Fruit fly (Drosophila melanogaster) whole organism, embryonic: ENCODE measurements around the gene Sec24CD.

Experiments
- CG10147 ChIP-seq: fragments of 200-800 bp; sonication (Bioruptor generic); optimal IDR thresholded peaks from 2 replicates; lab custom pipeline; 2019; ENCODE audit warnings: missing biosample characterization, mild to moderate bottlenecking, missing genetic modification characterization, moderate library complexity
- CG11504 ChIP-seq: fragments of 200-800 bp; sonication (Bioruptor generic); optimal IDR thresholded peaks from 3 replicates; lab custom pipeline; 2019; ENCODE audit warnings: missing biosample characterization, mild to moderate bottlenecking, missing genetic modification characterization, moderate library complexity
- CG12299 ChIP-seq: fragments of 200-800 bp; sonication (Bioruptor generic); optimal IDR thresholded peaks from 2 replicates; lab custom pipeline; 2018; ENCODE audit warnings: missing biosample characterization, mild to moderate bottlenecking, missing genetic modification characterization
- CG1233 ChIP-seq: fragments of 200-800 bp; sonication (Bioruptor generic); optimal IDR thresholded peaks from 4 replicates; lab custom pipeline; 2018; ENCODE audit warnings: missing biosample characterization, mild to moderate bottlenecking, missing genetic modification characterization
- CG14710 ChIP-seq: fragments of 200-800 bp; sonication (Bioruptor generic); optimal IDR thresholded peaks from 3 replicates; lab custom pipeline; 2019; ENCODE audit warnings: missing biosample characterization, mild to moderate bottlenecking, missing genetic modification characterization, moderate library complexity
- CG15696 ChIP-seq: fragments of 200-800 bp; sonication (Bioruptor generic); optimal IDR thresholded peaks from 2 replicates; lab custom pipeline; 2019; ENCODE audit warnings: missing biosample characterization, mild to moderate bottlenecking, missing genetic modification characterization, moderate library complexity
- CG1602 ChIP-seq: fragments of 200-800 bp; sonication (Bioruptor generic); optimal IDR thresholded peaks from 3 replicates; lab custom pipeline; 2016; ENCODE audit warnings: missing biosample characterization, missing genetic modification characterization
- CG17385 ChIP-seq: fragments of 200-800 bp; sonication (Bioruptor generic); optimal IDR thresholded peaks from 3 replicates; lab custom pipeline; 2018; ENCODE audit warnings: missing biosample characterization, mild to moderate bottlenecking, missing genetic modification characterization
- CG17568 ChIP-seq: fragments of 200-800 bp; sonication (Bioruptor generic); optimal IDR thresholded peaks from 2 replicates; lab custom pipeline; 2018; ENCODE audit warnings: missing biosample characterization, mild to moderate bottlenecking, missing genetic modification characterization, moderate library complexity
- CG1792 ChIP-seq: fragments of 200-800 bp; sonication (Bioruptor generic); optimal IDR thresholded peaks from 2 replicates; lab custom pipeline; 2016; ENCODE audit warnings: missing biosample characterization, missing genetic modification characterization
- CG18764 ChIP-seq: fragments of 200-800 bp; sonication (Bioruptor generic); optimal IDR thresholded peaks from 3 replicates; lab custom pipeline; 2016; ENCODE audit warnings: missing biosample characterization, missing genetic modification characterization
- CG33213 ChIP-seq: fragments of 200-800 bp; sonication (Bioruptor generic); optimal IDR thresholded peaks from 3 replicates; lab custom pipeline; 2016; ENCODE audit warnings: missing biosample characterization, missing genetic modification characterization
- CG4328 ChIP-seq: fragments of 200-800 bp; sonication (Bioruptor generic); optimal IDR thresholded peaks from 3 replicates; lab custom pipeline; 2017; ENCODE audit warnings: missing biosample characterization, missing genetic modification reagents, missing genetic modification characterization
- CG4820 ChIP-seq: fragments of 200-800 bp; sonication (Bioruptor generic); optimal IDR thresholded peaks from 3 replicates; lab custom pipeline; 2016; ENCODE audit warnings: missing biosample characterization, missing genetic modification characterization
- CG6254 ChIP-seq: fragments of 200-800 bp; sonication (Bioruptor generic); optimal IDR thresholded peaks from 3 replicates; lab custom pipeline; 2017; ENCODE audit warnings: mild to moderate bottlenecking, missing biosample characterization, missing genetic modification reagents, missing genetic modification characterization
- CG6854 ChIP-seq: fragments of 200-800 bp; sonication (Bioruptor generic); optimal IDR thresholded peaks from 3 replicates; lab custom pipeline; 2017; ENCODE audit warnings: missing biosample characterization, mild to moderate bottlenecking, missing genetic modification characterization
- CG8359 ChIP-seq: fragments of 200-800 bp; sonication (Bioruptor generic); optimal IDR thresholded peaks from 2 replicates; lab custom pipeline; 2017; ENCODE audit warnings: missing biosample characterization, mild to moderate bottlenecking, missing genetic modification characterization, borderline replicate concordance
- CG8944 ChIP-seq: fragments of 200-800 bp; sonication (Bioruptor generic); optimal IDR thresholded peaks from 3 replicates; lab custom pipeline; 2016; ENCODE audit warnings: missing biosample characterization, missing genetic modification characterization
- CG9609 ChIP-seq: fragments of 200-800 bp; sonication (Bioruptor generic); optimal IDR thresholded peaks from 3 replicates; lab custom pipeline; 2016; ENCODE audit warnings: missing biosample characterization, missing genetic modification characterization
- CG9876 ChIP-seq: fragments of 200-800 bp; sonication (Bioruptor generic); optimal IDR thresholded peaks from 2 replicates; lab custom pipeline; 2016; ENCODE audit warnings: missing biosample characterization, missing genetic modification characterization
- Doc2 ChIP-seq: fragments of 200-800 bp; sonication (Bioruptor generic); IDR thresholded peaks from 2 replicates; pipeline ENCODE4 v1.3.6; 2022; ENCODE audit warnings: missing biosample characterization, missing genetic modification characterization
- Fer2 ChIP-seq: fragments of 200-800 bp; sonication (Bioruptor generic); optimal IDR thresholded peaks from 2 replicates; lab custom pipeline; 2018; ENCODE audit warnings: missing biosample characterization, mild to moderate bottlenecking, missing genetic modification characterization, moderate library complexity
- HHEX ChIP-seq: fragments of 200-800 bp; sonication (Bioruptor generic); optimal IDR thresholded peaks from 3 replicates; lab custom pipeline; 2017; ENCODE audit warnings: missing biosample characterization, mild to moderate bottlenecking, missing genetic modification characterization, missing genetic modification reagents
- Med ChIP-seq: fragments of 200-800 bp; sonication (Bioruptor generic); peaks from one replicate; lab custom pipeline; 2016; ENCODE audit warnings: missing biosample characterization, missing genetic modification characterization, mild to moderate bottlenecking, inconsistent platforms, moderate library complexity
- Mes4 ChIP-seq: fragments of 200-800 bp; sonication (Bioruptor generic); optimal IDR thresholded peaks from 2 replicates; lab custom pipeline; 2016; ENCODE audit warnings: missing biosample characterization, missing genetic modification characterization
- Myb ChIP-seq: fragments of 200-800 bp; sonication (Bioruptor generic); optimal IDR thresholded peaks from 2 replicates; lab custom pipeline; 2016; ENCODE audit warnings: missing biosample characterization, missing genetic modification characterization
- Sox100B ChIP-seq: fragments of 200-800 bp; sonication (Bioruptor generic); optimal IDR thresholded peaks from 3 replicates; lab custom pipeline; 2018; ENCODE audit warnings: missing biosample characterization, mild to moderate bottlenecking, missing genetic modification characterization
- Sox102F ChIP-seq: fragments of 200-800 bp; sonication (Bioruptor generic); optimal IDR thresholded peaks from 2 replicates; lab custom pipeline; 2018; ENCODE audit warnings: missing biosample characterization, mild to moderate bottlenecking, missing genetic modification characterization, moderate library complexity
- Stat92E ChIP-seq, 3 experiments: fragments of >200 bp in 2 of 3; fragments of 200-800 bp in 1 of 3; sonication (Bioruptor generic) in 1 of 3; optimal IDR thresholded peaks; 2 replicates each; lab custom pipeline; 2017 to 2019; ENCODE audit warnings: missing biosample characterization in 3 of 3, missing genetic modification characterization in 3 of 3, mild to moderate bottlenecking in 1 of 3, moderate library complexity in 1 of 3
- TFAM ChIP-seq: fragments of 200-800 bp; sonication (Bioruptor generic); optimal IDR thresholded peaks from 2 replicates; lab custom pipeline; 2017; ENCODE audit warnings: missing biosample characterization, missing genetic modification characterization, inconsistent platforms
- ab ChIP-seq: fragments of 200-800 bp; sonication (Bioruptor generic); optimal IDR thresholded peaks from 2 replicates; lab custom pipeline; 2016; ENCODE audit warnings: missing biosample characterization, missing genetic modification characterization
- ap ChIP-seq: fragments of 200-800 bp; sonication (Bioruptor generic); IDR thresholded peaks from 2 replicates; pipeline ENCODE4 v1.3.6; 2022; ENCODE audit warnings: missing biosample characterization, missing genetic modification characterization
- ash1 ChIP-seq: fragments of 200-800 bp; sonication (Bioruptor generic); optimal IDR thresholded peaks from 2 replicates; lab custom pipeline; 2018; ENCODE audit warnings: missing biosample characterization, mild to moderate bottlenecking, missing genetic modification characterization
- cg ChIP-seq: fragments of 200-800 bp; sonication (Bioruptor generic); optimal IDR thresholded peaks from 3 replicates; lab custom pipeline; 2019; ENCODE audit warnings: missing biosample characterization, mild to moderate bottlenecking, missing genetic modification characterization, moderate library complexity
- cwo ChIP-seq: fragments of 200-800 bp; sonication (Bioruptor generic); optimal IDR thresholded peaks from 3 replicates; lab custom pipeline; 2017; ENCODE audit warnings: missing biosample characterization, missing genetic modification characterization, mild to moderate bottlenecking, moderate library complexity, missing genetic modification reagents
- dmrt11E ChIP-seq: fragments of 200-800 bp; sonication (Bioruptor generic); optimal IDR thresholded peaks from 3 replicates; lab custom pipeline; 2018; ENCODE audit warnings: missing biosample characterization, mild to moderate bottlenecking, missing genetic modification characterization, moderate library complexity
- ems ChIP-seq: fragments of 200-800 bp; sonication (Bioruptor generic); optimal IDR thresholded peaks from 3 replicates; lab custom pipeline; 2016; ENCODE audit warnings: missing biosample characterization, missing genetic modification characterization
- en ChIP-seq: fragments of 200-800 bp; sonication (Bioruptor generic); optimal IDR thresholded peaks from 2 replicates; lab custom pipeline; 2016; ENCODE audit warnings: missing biosample characterization, missing genetic modification characterization
- fd3F ChIP-seq: fragments of 200-800 bp; sonication (Bioruptor generic); optimal IDR thresholded peaks from 2 replicates; lab custom pipeline; 2018; ENCODE audit warnings: missing biosample characterization, mild to moderate bottlenecking, missing genetic modification characterization, moderate library complexity
- grau ChIP-seq: fragments of 200-800 bp; optimal IDR thresholded peaks from 3 replicates; lab custom pipeline; 2019; ENCODE audit warnings: missing biosample characterization, mild to moderate bottlenecking, missing genetic modification characterization, moderate library complexity
- h ChIP-seq: fragments of >200 bp; optimal IDR thresholded peaks from 2 replicates; lab custom pipeline; 2017
- ken ChIP-seq: fragments of 200-800 bp; sonication (Bioruptor generic); IDR thresholded peaks from 3 replicates; pipeline ENCODE4 v1.3.6; 2022; ENCODE audit warnings: missing biosample characterization, missing genetic modification characterization
- pita ChIP-seq: fragments of 200-800 bp; sonication (Bioruptor generic); optimal IDR thresholded peaks from 2 replicates; lab custom pipeline; 2017; ENCODE audit warnings: missing biosample characterization, mild to moderate bottlenecking, missing genetic modification characterization
- pros ChIP-seq: fragments of 200-800 bp; sonication (Bioruptor generic); optimal IDR thresholded peaks from 3 replicates; lab custom pipeline; 2019; ENCODE audit warnings: missing biosample characterization, mild to moderate bottlenecking, missing genetic modification characterization, moderate library complexity
- sd ChIP-seq: fragments of 200-800 bp; sonication (Bioruptor generic); optimal IDR thresholded peaks from 3 replicates; lab custom pipeline; 2018; ENCODE audit warnings: missing biosample characterization, mild to moderate bottlenecking, missing genetic modification characterization, moderate library complexity
- sisA ChIP-seq: fragments of 200-800 bp; sonication (Bioruptor generic); IDR thresholded peaks from 2 replicates; pipeline ENCODE4 v1.3.6; 2022; ENCODE audit warnings: missing biosample characterization, missing genetic modification characterization
- slou ChIP-seq: fragments of 200-800 bp; sonication (Bioruptor generic); optimal IDR thresholded peaks from 3 replicates; lab custom pipeline; 2016; ENCODE audit warnings: missing biosample characterization, missing genetic modification characterization
- z ChIP-seq: fragments of 200-800 bp; sonication (Bioruptor generic); IDR thresholded peaks from 3 replicates; pipeline ENCODE4 v1.3.6; 2022; ENCODE audit warnings: missing biosample characterization, missing genetic modification characterization
- zfh1 ChIP-seq: fragments of 200-800 bp; sonication (Bioruptor generic); IDR thresholded peaks from 3 replicates; pipeline ENCODE4 v1.3.6; 2022; ENCODE audit warnings: missing biosample characterization, missing genetic modification characterization

The Sec24CD gene

DNA sequence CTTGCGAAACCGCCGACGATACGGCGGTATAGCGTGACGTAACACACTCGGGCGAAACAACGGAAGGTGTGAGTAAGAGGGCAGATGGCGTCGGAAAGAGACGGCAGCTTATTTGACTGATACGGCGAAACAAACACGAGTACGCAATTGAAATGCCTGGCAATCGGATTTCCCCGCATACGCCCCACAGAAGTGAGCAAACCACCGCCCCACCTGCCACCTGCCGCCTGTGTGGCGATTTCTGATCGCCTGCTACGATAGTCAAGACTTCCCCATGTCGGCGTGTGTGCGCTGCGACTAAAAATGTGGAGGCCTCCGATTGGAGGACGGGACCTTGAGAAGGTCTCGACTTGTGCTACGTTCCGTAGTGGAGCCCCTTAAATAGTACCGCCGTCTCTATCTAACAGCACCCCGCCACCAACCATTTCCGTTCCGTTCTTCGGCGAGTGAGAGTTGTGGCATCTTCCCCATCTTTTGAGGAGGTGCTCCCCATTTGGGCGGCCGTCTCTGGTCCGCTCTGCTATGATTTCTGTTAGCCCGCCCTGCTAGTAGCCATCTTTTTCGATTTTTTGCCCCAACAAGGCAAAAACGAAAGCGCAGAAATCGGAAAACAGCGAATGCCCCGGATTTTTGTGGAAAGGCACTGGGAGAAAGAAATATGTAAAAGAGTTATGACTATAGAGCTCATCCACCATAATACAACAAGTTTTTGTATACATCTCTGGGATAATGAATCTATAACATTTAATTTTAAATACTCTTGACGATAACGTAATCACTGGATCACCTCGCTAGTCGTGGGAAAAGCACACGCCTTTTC lies 37.8 kb downstream of the Sec24CD start (continued):
- TF ChIP-seq CG11504 (tag; lab: Kevin White, UChicago) (peak; percentile 91), CG15696 (tag; lab: Kevin White, UChicago) (peak; percentile 25), cwo (GFP tag; lab: Kevin White, UChicago) (peak; percentile 90), CG8944 (GFP tag; lab: Kevin White, UChicago) (peak; percentile 88), HHEX (GFP tag; lab: Kevin White, UChicago) (peak; percentile 82), dmrt11E (tag; lab: Kevin White, UChicago) (peak; percentile 84), CG14710 (peak; percentile 82), CG6854 (GFP tag; lab: Kevin White, UChicago) (peak; percentile 83), sd (tag; lab: Kevin White, UChicago) (peak; percentile 98), CG17385 (GFP tag; lab: Kevin White, UChicago) (peak; percentile 79), CG8359 (peak; percentile 73), TFAM (GFP tag; lab: Kevin White, UChicago) (peak; percentile 48), en (peak; percentile 82), pita (GFP tag; lab: Kevin White, UChicago) (no peak), CG4820 (GFP tag; lab: Kevin White, UChicago) (peak; percentile 90), slou (GFP tag; lab: Kevin White, UChicago) (no peak), ems (peak; percentile 90), Myb (GFP tag; lab: Kevin White, UChicago) (peak; percentile 60), Sox100B (GFP tag; lab: Kevin White, UChicago) (peak; percentile 86), z (GFP tag; lab: Robert Waterston, UW) (no peak), CG9876 (GFP tag; lab: Kevin White, UChicago) (peak; percentile 78), CG4328 (GFP tag; lab: Kevin White, UChicago) (peak; percentile 54), Fer2 (tag; lab: Kevin White, UChicago) (peak; percentile 11), cg (GFP tag; lab: Kevin White, UChicago) (peak; percentile 57), CG18764 (GFP tag; lab: Kevin White, UChicago) (peak; percentile 81), Doc2 (no peak), fd3F (GFP tag; lab: Kevin White, UChicago) (peak; percentile 46), Stat92E (GFP tag; optimal IDR thresholded peaks at IDR 0.05; lab: Kevin White, UChicago) (no peak), ash1 (GFP tag; lab: Kevin White, UChicago) (no peak), CG33213 (GFP tag; lab: Kevin White, UChicago) (peak; percentile 88), pros (GFP tag; lab: Kevin White, UChicago) (peak; percentile 42), ap (GFP tag; lab: Robert Waterston, UW) (no peak), ab (GFP tag; lab: Kevin White, UChicago) (peak; percentile 55), ken (no peak), CG9609 (GFP tag; lab: Kevin White, UChicago) (peak; percentile 89), CG1602 (GFP tag; lab: Kevin White, UChicago) (peak; percentile 86), CG12299 (tag; lab: Kevin White, UChicago) (peak; percentile 23), h (lab: Kevin White, UChicago) (no peak), Med (GFP tag; lab: Kevin White, UChicago) (peak; percentile 98), Mes4 (peak; percentile 85), CG1233 (GFP tag; lab: Kevin White, UChicago) (peak; percentile 75), Sox102F (GFP tag; lab: Kevin White, UChicago) (peak; percentile 89), CG6254 (GFP tag; lab: Kevin White, UChicago) (peak; percentile 76), sisA (GFP tag; lab: Robert Waterston, UW) (no peak), CG10147 (GFP tag; lab: Kevin White, UChicago) (peak; percentile 64), CG17568 (GFP tag; lab: Kevin White, UChicago) (peak; percentile 77), grau (tag; lab: Kevin White, UChicago) (peak; percentile 83), CG1792 (GFP tag; lab: Kevin White, UChicago) (peak; percentile 90), zfh1 (GFP tag; lab: Robert Waterston, UW) (no peak)
